Worm (Caenorhabditis elegans) whole organism, mixed stage, embryonic: ENCODE measurements around the gene cyn-3.

Experiments
- bed-3 ChIP-seq: fragments of 200-800 bp; sonication (Bioruptor generic); optimal IDR thresholded peaks from 3 replicates; lab custom pipeline; 2018; ENCODE audit warnings: mild to moderate bottlenecking, missing genetic modification characterization, moderate library complexity, missing compliant biosample characterization
- ceh-43 ChIP-seq: fragments of 200-800 bp; sonication (Bioruptor generic); optimal IDR thresholded peaks from 2 replicates; lab custom pipeline; 2018; ENCODE audit warnings: mild to moderate bottlenecking, missing genetic modification characterization, moderate library complexity, missing compliant biosample characterization
- ceh-83 ChIP-seq: fragments of 200-800 bp; sonication (Bioruptor generic); optimal IDR thresholded peaks from 2 replicates; lab custom pipeline; 2018; ENCODE audit warnings: mild to moderate bottlenecking, missing genetic modification characterization, missing compliant biosample characterization
- ces-1 ChIP-seq: fragments of 150-350 bp; optimal IDR thresholded peaks from 2 replicates; lab custom pipeline; 2014; ENCODE audit warnings: missing biosample characterization, missing genetic modification reagents, missing genetic modification characterization
- cnd-1 ChIP-seq: fragments of 200-800 bp; sonication (Bioruptor generic); optimal IDR thresholded peaks from 2 replicates; lab custom pipeline; 2018; ENCODE audit warnings: mild to moderate bottlenecking, missing genetic modification characterization, missing compliant biosample characterization
- drap-1 ChIP-seq: fragments of 200-800 bp; sonication (Bioruptor generic); optimal IDR thresholded peaks from 3 replicates; lab custom pipeline; 2018; ENCODE audit warnings: mild to moderate bottlenecking, missing genetic modification characterization, missing compliant biosample characterization
- elt-1 ChIP-seq: sonication (generic microtip); optimal IDR thresholded peaks from 2 replicates; lab custom pipeline; 2017; ENCODE audit warnings: missing genetic modification characterization, mild to moderate bottlenecking, missing compliant biosample characterization, antibody characterized with exemption, moderate library complexity, borderline replicate concordance; ENCODE audit not compliant: insufficient read depth
- elt-3 ChIP-seq: fragments of 150-350 bp; optimal IDR thresholded peaks from 2 replicates; lab custom pipeline; 2014; ENCODE audit warnings: missing biosample characterization, missing genetic modification characterization
- ham-2 ChIP-seq: fragments of 200-800 bp; sonication (Bioruptor generic); optimal IDR thresholded peaks from 2 replicates; lab custom pipeline; 2018; ENCODE audit warnings: mild to moderate bottlenecking, missing genetic modification characterization, missing compliant biosample characterization
- hlh-1 ChIP-seq: fragments of 150-350 bp; optimal IDR thresholded peaks from 2 replicates; lab custom pipeline; 2014; ENCODE audit warnings: missing biosample characterization, missing genetic modification reagents, missing genetic modification characterization
- lin-13 ChIP-seq: fragments of 150-350 bp; optimal IDR thresholded peaks from 2 replicates; lab custom pipeline; 2014; ENCODE audit warnings: missing biosample characterization, missing genetic modification characterization
- lin-32 ChIP-seq: fragments of 200-800 bp; sonication (Bioruptor generic); optimal IDR thresholded peaks from 2 replicates; lab custom pipeline; 2018; ENCODE audit warnings: mild to moderate bottlenecking, missing genetic modification characterization, missing compliant biosample characterization
- lsy-2 ChIP-seq: fragments of 150-350 bp; optimal IDR thresholded peaks from 2 replicates; lab custom pipeline; 2014; ENCODE audit warnings: missing biosample characterization, missing genetic modification characterization
- mab-5 ChIP-seq: fragments of 150-350 bp; optimal IDR thresholded peaks from 2 replicates; lab custom pipeline; 2014; ENCODE audit warnings: missing biosample characterization, missing genetic modification characterization
- mep-1 ChIP-seq: fragments of 150-350 bp; optimal IDR thresholded peaks from 2 replicates; lab custom pipeline; 2017; ENCODE audit warnings: missing biosample characterization, missing genetic modification reagents, missing genetic modification characterization, inconsistent platforms
- mls-2 ChIP-seq: sonication (generic microtip); optimal IDR thresholded peaks from 2 replicates; lab custom pipeline; 2016; ENCODE audit warnings: mild to moderate bottlenecking, missing genetic modification characterization, moderate library complexity, missing compliant biosample characterization
- nhr-12 ChIP-seq: fragments of 150-350 bp; optimal IDR thresholded peaks from 2 replicates; lab custom pipeline; 2014; ENCODE audit warnings: missing biosample characterization, missing genetic modification characterization
- nhr-2 ChIP-seq: fragments of 150-350 bp; optimal IDR thresholded peaks from 2 replicates; lab custom pipeline; 2014; ENCODE audit warnings: missing biosample characterization, missing genetic modification characterization
- nhr-237 ChIP-seq: fragments of 150-350 bp; optimal IDR thresholded peaks from 2 replicates; lab custom pipeline; 2014; ENCODE audit warnings: missing biosample characterization, missing genetic modification characterization
- nhr-76 ChIP-seq: sonication (generic microtip); optimal IDR thresholded peaks from 2 replicates; lab custom pipeline; 2017; ENCODE audit warnings: missing biosample characterization, missing genetic modification characterization
- pha-4 ChIP-seq: fragments of 150-350 bp; optimal IDR thresholded peaks from 2 replicates; lab custom pipeline; 2018; ENCODE audit warnings: missing biosample characterization, missing genetic modification reagents, missing genetic modification characterization
- sem-2 ChIP-seq: fragments of 200-800 bp; sonication (Bioruptor generic); optimal IDR thresholded peaks from 2 replicates; lab custom pipeline; 2018; ENCODE audit warnings: mild to moderate bottlenecking, missing genetic modification characterization, missing compliant biosample characterization
- snpc-4 ChIP-seq: fragments of 150-350 bp; optimal IDR thresholded peaks from 2 replicates; lab custom pipeline; 2014; ENCODE audit warnings: missing biosample characterization, missing genetic modification characterization
- sptf-1 ChIP-seq: sonication (generic microtip); optimal IDR thresholded peaks from 2 replicates; lab custom pipeline; 2017; ENCODE audit warnings: mild to moderate bottlenecking, missing genetic modification characterization, moderate library complexity, missing compliant biosample characterization
- tbx-8 ChIP-seq: fragments of 200-800 bp; sonication (Bioruptor generic); optimal IDR thresholded peaks from 2 replicates; lab custom pipeline; 2018; ENCODE audit warnings: mild to moderate bottlenecking, missing genetic modification characterization, moderate library complexity, missing compliant biosample characterization
- unc-120 ChIP-seq: sonication (generic microtip); optimal IDR thresholded peaks from 2 replicates; lab custom pipeline; 2017; ENCODE audit warnings: missing genetic modification characterization, missing compliant biosample characterization; ENCODE audit not compliant: poor library complexity, severe bottlenecking
- unc-39 ChIP-seq: fragments of 150-350 bp; optimal IDR thresholded peaks from 2 replicates; lab custom pipeline; 2014; ENCODE audit warnings: missing biosample characterization, missing genetic modification characterization
- unc-62 ChIP-seq: fragments of 150-350 bp; optimal IDR thresholded peaks from 2 replicates; lab custom pipeline; 2014; ENCODE audit warnings: missing biosample characterization, missing genetic modification reagents, missing genetic modification characterization
- zip-8 ChIP-seq: fragments of 150-350 bp; optimal IDR thresholded peaks from 2 replicates; lab custom pipeline; 2014; ENCODE audit warnings: missing biosample characterization, missing genetic modification characterization
- ztf-11 ChIP-seq: fragments of 150-350 bp; optimal IDR thresholded peaks from 2 replicates; lab custom pipeline; 2014; ENCODE audit warnings: missing biosample characterization, missing genetic modification characterization

cyn-3 gene

DNA sequence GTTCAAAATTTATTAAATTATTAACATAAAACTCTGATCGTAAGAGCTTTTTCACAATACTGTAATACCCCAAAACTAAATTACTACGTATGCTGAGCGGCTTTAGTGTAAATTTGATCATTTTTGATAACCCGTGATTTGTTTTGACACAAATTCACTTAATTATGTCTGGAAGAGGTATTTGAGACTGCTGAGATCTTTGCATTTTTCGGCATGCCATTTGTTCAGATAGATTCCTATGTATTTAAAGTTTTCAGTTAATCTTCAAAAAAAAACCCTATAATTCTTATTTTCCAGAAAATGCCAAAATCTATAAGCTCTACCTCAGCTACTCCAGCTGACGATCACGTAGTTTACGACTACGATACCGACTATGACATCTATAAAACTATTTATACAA is 40.5 kb downstream of the cyn-3 start, which contains the start of gene srw-15:
srw-15 (plus strand) TSS at position 301 of the 400 bp plus-strand sequence.
- TF ChIP-seq hlh-1 (no peak), unc-120 (tag; lab: Kevin White, UChicago) (no peak), ces-1 (GFP tag; lab: Kevin White, UChicago) (no peak), nhr-237 (tag; lab: Kevin White, UChicago) (no peak), drap-1 (GFP tag; lab: Kevin White, UChicago) (no peak), ceh-43 (no peak), ztf-11 (tag; lab: Kevin White, UChicago) (no peak), cnd-1 (tag; lab: Kevin White, UChicago) (no peak), snpc-4 (no peak), mep-1 (no peak), sptf-1 (tag; lab: Kevin White, UChicago) (no peak), elt-3 (tag; lab: Kevin White, UChicago) (no peak), unc-62 (GFP tag; lab: Kevin White, UChicago) (no peak), nhr-12 (no peak), elt-1 (tag; lab: Kevin White, UChicago) (no peak), ceh-83 (GFP tag; lab: Kevin White, UChicago) (no peak), ham-2 (GFP tag; lab: Kevin White, UChicago) (no peak), nhr-76 (tag; lab: Kevin White, UChicago) (no peak)

DNA sequence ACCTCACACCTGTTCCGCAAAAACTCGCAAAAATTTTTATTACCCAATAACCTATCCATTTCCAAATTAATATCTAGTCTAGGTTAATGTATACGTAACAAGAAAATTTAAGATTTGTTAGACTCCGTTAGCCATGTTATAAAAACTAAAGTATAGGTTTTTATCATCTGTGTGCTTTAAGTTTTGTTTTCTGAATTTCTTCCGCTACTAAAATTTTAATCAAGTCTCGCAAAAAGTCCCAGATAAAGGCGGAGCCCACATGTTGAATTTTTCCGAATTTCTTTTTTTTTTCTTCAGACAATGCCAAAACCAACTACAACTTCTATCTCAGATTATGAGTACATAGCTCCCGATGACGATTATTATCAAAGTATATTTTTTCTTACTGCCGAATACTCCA is 42.5 kb downstream of the cyn-3 start, which contains the start of gene srw-13:
srw-13 (plus strand) TSS at position 301 of the 400 bp plus-strand sequence.
- TF ChIP-seq ces-1 (GFP tag; lab: Kevin White, UChicago): no peak
- no peak for TF ChIP-seq hlh-1
- no peak for TF ChIP-seq mep-1
- TF ChIP-seq ceh-43: no peak
- TF ChIP-seq mab-5 (tag; lab: Kevin White, UChicago): no peak
- no peak for TF ChIP-seq nhr-2 (tag; lab: Kevin White, UChicago)
- no peak for TF ChIP-seq unc-120 (tag; lab: Kevin White, UChicago)
- TF ChIP-seq lin-13 (tag; lab: Kevin White, UChicago): no peak

DNA sequence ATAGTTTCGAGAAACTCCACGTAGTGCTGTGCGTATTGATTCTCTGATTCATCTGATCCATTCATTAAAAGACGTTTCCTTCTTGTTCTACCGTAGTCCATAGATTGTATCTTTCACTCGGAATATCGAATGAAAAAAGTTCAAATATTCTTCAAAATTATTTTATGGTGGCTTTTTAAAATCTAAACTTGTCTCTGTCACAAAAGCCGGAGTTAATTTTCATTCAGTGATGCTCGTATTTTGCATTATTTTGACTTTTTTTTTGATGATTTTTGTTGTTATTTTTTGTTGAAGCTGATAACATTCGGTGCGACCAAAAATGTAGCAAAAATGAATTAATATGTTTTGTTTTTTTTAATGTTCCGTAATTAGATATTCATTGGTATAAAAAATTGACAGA is 45.9 kb downstream of the cyn-3 start, which contains the start of gene nhr-164:
nhr-164 (minus strand) TSS at position 101 of the 400 bp plus-strand sequence.
- TF ChIP-seq ztf-11 (tag; lab: Kevin White, UChicago) (no peak), tbx-8 (no peak), cnd-1 (tag; lab: Kevin White, UChicago) (no peak), pha-4 (tag; lab: Kevin White, UChicago) (no peak), unc-39 (tag; lab: Kevin White, UChicago) (no peak), zip-8 (tag; lab: Kevin White, UChicago) (no peak), mep-1 (no peak), lin-32 (GFP tag; lab: Kevin White, UChicago) (no peak), unc-62 (GFP tag; lab: Kevin White, UChicago) (no peak)

DNA sequence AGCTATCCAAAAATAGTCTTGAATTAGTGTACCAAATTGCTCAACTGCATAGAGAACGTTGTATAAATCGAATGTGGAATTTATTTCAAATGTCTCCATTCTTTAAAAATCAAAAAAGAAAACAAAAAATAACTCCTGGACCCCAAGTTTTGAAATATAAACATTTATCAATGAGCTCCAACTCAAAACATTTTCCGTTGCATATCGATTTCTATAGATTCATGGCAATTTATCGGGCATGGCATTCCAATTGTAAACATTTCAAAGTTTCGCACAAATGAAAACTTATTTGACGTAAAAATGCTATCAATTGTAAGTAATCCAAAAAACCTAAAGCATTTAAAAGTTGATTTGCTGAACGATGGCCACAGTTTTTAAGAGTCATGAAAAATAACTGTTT is 48.8 kb downstream of the cyn-3 start, which contains the start of gene srw-12:
srw-12 (minus strand) TSS at position 101 of the 400 bp plus-strand sequence.
- TF ChIP-seq lsy-2 (tag; lab: Kevin White, UChicago) (no peak), drap-1 (GFP tag; lab: Kevin White, UChicago) (no peak), sptf-1 (tag; lab: Kevin White, UChicago) (no peak), hlh-1 (no peak)

DNA sequence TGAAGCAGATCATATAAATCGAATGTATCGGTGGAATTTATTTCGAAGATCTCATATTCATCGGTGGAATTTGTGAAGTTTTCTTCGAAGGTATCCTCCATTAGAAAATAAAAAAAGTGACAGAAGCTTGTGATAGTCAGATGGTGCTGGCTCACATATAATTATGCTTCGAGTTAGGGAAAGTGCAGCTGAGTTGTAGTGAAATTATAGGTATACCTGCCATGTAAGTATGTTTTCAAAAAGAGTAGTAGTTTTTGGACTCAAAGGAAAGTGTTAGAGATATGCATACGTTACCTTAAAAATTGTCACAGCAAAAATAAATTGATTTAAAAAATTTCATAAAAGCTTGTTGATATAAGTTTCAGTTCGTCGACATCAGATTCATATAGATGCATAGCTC is 50.5 kb downstream of the cyn-3 start, which contains the start of gene srw-11:
srw-11 (minus strand) TSS at position 101 of the 400 bp plus-strand sequence.
- TF ChIP-seq ceh-43: no peak
- TF ChIP-seq nhr-12: no peak
- no peak for TF ChIP-seq ztf-11 (tag; lab: Kevin White, UChicago)
- no peak for TF ChIP-seq sem-2 (GFP tag; lab: Kevin White, UChicago)
- TF ChIP-seq bed-3 (GFP tag; lab: Kevin White, UChicago): no peak
- no peak for TF ChIP-seq unc-120 (tag; lab: Kevin White, UChicago)
- no peak for TF ChIP-seq mls-2 (tag; lab: Kevin White, UChicago)
- no peak for TF ChIP-seq tbx-8
- TF ChIP-seq nhr-237 (tag; lab: Kevin White, UChicago): no peak
- TF ChIP-seq, all 35 proteins: peak for 0
